Worm (Caenorhabditis elegans): Measurements from ENCODE around the gene F18E3.10.

Gene F18E3.10

DNA sequence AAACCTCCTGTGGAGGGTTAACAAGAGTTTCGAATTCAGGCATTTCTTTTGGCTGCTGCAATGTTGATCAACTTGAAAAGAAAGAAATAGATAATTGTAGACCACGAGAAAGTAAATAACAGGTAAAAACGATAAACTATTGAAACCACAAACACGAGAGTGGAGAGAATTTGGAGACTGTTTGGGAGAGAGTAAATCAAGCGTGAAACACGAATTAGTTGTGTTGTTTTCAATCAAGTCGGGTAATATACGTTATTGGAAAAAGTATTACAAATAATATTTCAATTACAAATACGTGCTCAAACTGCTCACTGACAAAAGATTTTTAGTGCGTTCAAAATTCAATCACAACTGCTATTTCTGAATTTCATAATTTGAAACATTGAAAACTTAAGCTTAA lies 43.2 kb downstream of the F18E3.10 start, which contains the start of gene C03G6.17:
TSS of gene C03G6.17 (minus strand) at position 101 of the 400 bp plus-strand sequence.
- TF ChIP-seq blmp-1 (tag; optimal IDR thresholded peaks at IDR 0.05) (peak; percentile 22), snpc-4 (tag; optimal IDR thresholded peaks at IDR 0.05) (no peak), hlh-17 (GFP tag; optimal IDR thresholded peaks at IDR 0.05; ENCODE audit: borderline replicate concordance) (no peak), nhr-85 (tag) (peak; percentile 63), fos-1 (tag; optimal IDR thresholded peaks at IDR 0.05) (no peak), nhr-237 (tag; optimal IDR thresholded peaks at IDR 0.05) (no peak), sptf-1 (tag; optimal IDR thresholded peaks at IDR 0.05) (no peak), efl-3 (GFP tag; optimal IDR thresholded peaks at IDR 0.05) (no peak), elt-3 (tag; optimal IDR thresholded peaks at IDR 0.05) (no peak), nhr-90 (tag; optimal IDR thresholded peaks at IDR 0.05; ENCODE audit: poor library complexity) (no peak), aly-2 (tag; optimal IDR thresholded peaks at IDR 0.05) (no peak), mdl-1 (tag; optimal IDR thresholded peaks at IDR 0.05) (no peak)

DNA sequence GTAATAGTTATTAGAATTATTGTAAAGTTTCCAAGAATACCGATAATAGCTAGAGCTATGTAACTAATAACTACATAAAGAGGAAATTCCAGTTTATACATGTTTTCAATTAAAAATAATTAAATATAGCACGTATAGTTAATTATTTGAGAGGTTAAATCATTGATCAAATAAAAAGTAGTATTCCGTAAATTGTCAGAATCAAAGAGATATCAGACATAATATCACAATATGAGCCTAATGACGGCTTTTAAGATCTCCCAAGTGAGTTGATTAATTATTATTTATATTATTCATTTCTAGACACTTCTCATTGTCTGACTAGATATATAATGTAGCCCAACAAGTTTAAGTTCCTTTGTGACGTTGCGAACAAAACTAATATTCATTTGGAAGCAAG lies 44.9 kb downstream of the F18E3.10 start, which contains the start of gene srsx-24:
TSS of gene srsx-24 (minus strand) at position 101 of the 400 bp plus-strand sequence.
- TF ChIP-seq ceh-8 (GFP tag; optimal IDR thresholded peaks at IDR 0.05) (peak; percentile 40), unc-30 (tag; optimal IDR thresholded peaks at IDR 0.05) (no peak)

- TF ChIP-seq fos-1 (tag; optimal IDR thresholded peaks at IDR 0.05): no peak
- peak; percentile 50 for TF ChIP-seq fkh-8 (tag; optimal IDR thresholded peaks at IDR 0.05)
Observed at ce11 chrV:7374090-7374489, 50.1 kb downstream of the F18E3.10 start, which contains the start of gene srx-56. Gene srx-56 (plus strand): TSS chrV:7374390.
